Fruit fly (Drosophila melanogaster): ENCODE results near the gene Papss.
A peak's percentile ranks its signal among the peaks of the same experiment; 100 is the strongest.

DNA sequence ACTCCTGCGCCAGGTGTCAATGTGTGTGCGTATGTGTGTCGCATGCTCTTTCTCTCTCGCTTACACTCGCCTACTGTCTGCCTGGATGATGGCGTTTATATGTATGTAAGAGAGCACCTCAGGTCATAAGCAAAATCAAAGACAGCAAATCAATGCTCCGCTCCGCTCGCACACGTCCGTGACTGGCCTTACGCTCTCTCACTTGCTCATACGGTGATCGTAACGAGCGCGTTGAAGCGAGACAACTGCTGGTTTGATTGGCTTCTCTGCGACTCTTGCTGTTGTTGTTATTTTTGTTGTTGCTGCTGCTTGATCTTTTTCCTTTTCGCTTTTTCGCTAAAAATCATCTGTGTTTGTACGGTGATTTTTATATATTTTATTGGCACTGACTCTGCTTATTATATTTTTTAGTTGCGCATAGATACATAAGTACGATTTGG, 50.5 kb downstream of the Papss start:
- TF ChIP-seq Eip93F (GFP tag; optimal IDR thresholded peaks at IDR 0.05), result no peak
- no peak for TF ChIP-seq CG31627 (GFP tag; optimal IDR thresholded peaks at IDR 0.05)
- no peak for TF ChIP-seq cyc (GFP tag; optimal IDR thresholded peaks at IDR 0.05)
- TF ChIP-seq CG16779 (tag; optimal IDR thresholded peaks at IDR 0.05), result no peak
- peak; percentile 69 for TF ChIP-seq CG1621 (tag; optimal IDR thresholded peaks at IDR 0.05)
- TF ChIP-seq CG6854 (GFP tag; optimal IDR thresholded peaks at IDR 0.05), result peak; percentile 22

Measured in whole organism, prepupa.